Worm (Caenorhabditis elegans): ENCODE measurements around the gene set-8.

DNA sequence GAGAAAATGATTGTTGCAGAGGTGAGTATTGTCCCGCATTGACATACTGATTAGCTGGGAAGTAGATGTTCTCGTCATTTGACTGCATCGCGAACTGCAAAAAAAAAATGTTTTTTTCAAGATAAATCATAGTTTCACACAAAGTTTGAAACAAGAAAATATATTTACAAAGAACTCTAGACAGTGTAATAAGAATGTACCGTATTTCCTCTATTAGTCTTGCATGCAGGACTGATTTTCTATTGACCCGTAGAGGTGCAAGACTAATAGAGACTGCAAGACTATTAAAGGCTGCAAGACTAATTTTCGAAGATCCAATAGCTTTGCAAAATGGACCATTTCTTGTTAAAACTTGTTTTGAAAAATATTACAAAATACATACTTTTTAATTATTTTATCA, 23.2 kb upstream of the set-8 start, which contains the start of gene fkh-3:
- TF ChIP-seq sptf-1 (tag; optimal IDR thresholded peaks at IDR 0.05) (no peak), ztf-11 (tag; optimal IDR thresholded peaks at IDR 0.05) (no peak), snpc-4 (tag; optimal IDR thresholded peaks at IDR 0.05) (no peak), unc-62 (GFP tag; optimal IDR thresholded peaks at IDR 0.05) (no peak), unc-39 (tag; optimal IDR thresholded peaks at IDR 0.05) (no peak), mep-1 (tag; optimal IDR thresholded peaks at IDR 0.05) (no peak), blmp-1 (tag; optimal IDR thresholded peaks at IDR 0.05) (no peak), ceh-39 (tag; optimal IDR thresholded peaks at IDR 0.05) (no peak), sem-2 (GFP tag; optimal IDR thresholded peaks at IDR 0.05) (no peak), nhr-76 (tag; optimal IDR thresholded peaks at IDR 0.05) (no peak), nhr-28 (tag; optimal IDR thresholded peaks at IDR 0.05) (no peak), pha-4 (tag; optimal IDR thresholded peaks at IDR 0.05) (no peak)

Measured in whole organism, mixed stage, embryonic.